Worm (Caenorhabditis elegans): ENCODE measurements around the gene F55G11.10.

Gene F55G11.10

DNA sequence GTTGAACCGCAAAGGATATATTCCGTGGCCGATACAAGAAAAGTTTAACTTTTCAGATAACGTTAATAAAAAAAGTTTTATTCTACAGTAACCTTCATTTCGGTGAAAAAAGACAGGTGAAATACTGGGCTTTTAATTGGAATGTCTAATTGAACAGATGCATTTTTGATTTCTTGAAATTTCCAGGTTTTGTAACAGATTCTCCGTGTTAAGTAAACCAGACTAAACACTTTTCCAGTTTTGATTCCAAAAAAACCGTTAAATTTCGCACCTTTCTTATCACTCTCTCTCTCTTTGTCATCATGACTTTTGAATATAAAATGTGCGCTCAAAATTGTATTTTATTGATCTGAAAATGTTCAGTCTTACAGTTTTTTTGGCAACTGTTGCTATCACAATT is 30.3 kb upstream of the F55G11.10 start, which contains the start of gene C32H11.3:
Gene C32H11.3, plus strand, starts transcription at position 301 of the 400 bp plus-strand sequence.
- TF ChIP-seq sea-2 (GFP tag; optimal IDR thresholded peaks at IDR 0.05): no peak
- no peak for TF ChIP-seq elt-2 (tag; optimal IDR thresholded peaks at IDR 0.05)
- TF ChIP-seq nhr-237 (tag; optimal IDR thresholded peaks at IDR 0.05): no peak
- TF ChIP-seq zag-1 (tag; optimal IDR thresholded peaks at IDR 0.05): no peak
- TF ChIP-seq skn-1 (tag; optimal IDR thresholded peaks at IDR 0.05): no peak
- TF ChIP-seq nhr-77 (tag; optimal IDR thresholded peaks at IDR 0.05): no peak
- TF ChIP-seq ceh-82 (tag; optimal IDR thresholded peaks at IDR 0.05): no peak
- no peak for TF ChIP-seq nhr-11 (tag; optimal IDR thresholded peaks at IDR 0.05)
- TF ChIP-seq ama-1 (optimal IDR thresholded peaks at IDR 0.05): no peak
- TF ChIP-seq nfya-1 (tag; optimal IDR thresholded peaks at IDR 0.05; ENCODE audit: insufficient read depth): no peak
- no peak for TF ChIP-seq pqm-1 (tag; optimal IDR thresholded peaks at IDR 0.05)
- no peak for TF ChIP-seq daf-12 (tag; optimal IDR thresholded peaks at IDR 0.05)
- TF ChIP-seq ztf-11 (tag; optimal IDR thresholded peaks at IDR 0.05): no peak
- no peak for TF ChIP-seq fos-1 (tag; optimal IDR thresholded peaks at IDR 0.05)
- TF ChIP-seq elt-1 (tag; optimal IDR thresholded peaks at IDR 0.05): no peak
- no peak for TF ChIP-seq ceh-9 (tag; optimal IDR thresholded peaks at IDR 0.05)
- TF ChIP-seq nhr-28 (tag; optimal IDR thresholded peaks at IDR 0.05): no peak
- no peak for TF ChIP-seq lsy-12 (tag; optimal IDR thresholded peaks at IDR 0.05)

DNA sequence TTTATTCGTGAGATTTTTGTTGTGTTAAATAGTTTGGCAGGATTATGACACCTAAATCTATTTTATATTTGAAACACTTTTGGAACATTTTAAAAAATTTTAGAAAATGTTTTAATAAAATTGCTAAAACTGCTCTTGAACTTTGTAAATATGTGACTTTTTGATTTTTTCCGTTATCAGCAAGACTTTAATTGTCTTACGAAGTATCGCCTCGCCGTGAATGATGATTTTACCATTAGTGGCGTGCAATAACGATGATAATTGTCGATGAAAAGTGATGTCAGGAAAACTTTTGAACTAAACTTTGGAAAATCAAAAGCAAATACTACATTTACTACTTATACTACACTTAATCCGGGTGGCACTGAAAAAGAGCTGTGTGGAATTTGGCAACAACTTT is 28.0 kb upstream of the F55G11.10 start:
- TF ChIP-seq pqm-1 (tag; optimal IDR thresholded peaks at IDR 0.05) (peak; percentile 52), lin-39 (tag; optimal IDR thresholded peaks at IDR 0.05) (no peak), elt-2 (tag; optimal IDR thresholded peaks at IDR 0.05) (no peak), skn-1 (tag; optimal IDR thresholded peaks at IDR 0.05) (peak; percentile 33)

DNA sequence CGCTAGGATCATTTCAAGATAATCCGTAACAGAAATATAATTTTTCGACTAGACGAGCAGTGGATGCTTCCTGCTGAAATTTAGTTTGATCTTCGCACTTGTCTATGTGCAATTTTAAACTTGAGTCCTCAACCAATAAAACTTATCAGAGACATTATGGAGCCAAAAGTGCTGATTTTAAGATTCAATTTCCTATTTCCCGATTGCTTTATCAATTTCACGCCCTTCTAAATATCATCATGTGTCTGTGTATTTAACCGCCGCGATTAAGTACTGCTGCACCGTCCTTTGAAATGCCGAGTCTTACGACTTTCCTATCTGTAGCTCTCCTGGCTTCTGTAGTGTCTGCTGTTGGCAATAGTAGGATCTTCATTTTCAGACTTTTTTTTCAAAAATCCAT is 27.5 kb upstream of the F55G11.10 start, which contains the start of gene C32H11.4:
Gene C32H11.4, plus strand, starts transcription at position 238 of the 400 bp plus-strand sequence.
- peak; percentile 85 for TF ChIP-seq elt-2 (tag; optimal IDR thresholded peaks at IDR 0.05)
- peak; percentile 69 for TF ChIP-seq pqm-1 (tag; optimal IDR thresholded peaks at IDR 0.05)
- no peak for TF ChIP-seq nhr-67 (tag; optimal IDR thresholded peaks at IDR 0.05)

DNA sequence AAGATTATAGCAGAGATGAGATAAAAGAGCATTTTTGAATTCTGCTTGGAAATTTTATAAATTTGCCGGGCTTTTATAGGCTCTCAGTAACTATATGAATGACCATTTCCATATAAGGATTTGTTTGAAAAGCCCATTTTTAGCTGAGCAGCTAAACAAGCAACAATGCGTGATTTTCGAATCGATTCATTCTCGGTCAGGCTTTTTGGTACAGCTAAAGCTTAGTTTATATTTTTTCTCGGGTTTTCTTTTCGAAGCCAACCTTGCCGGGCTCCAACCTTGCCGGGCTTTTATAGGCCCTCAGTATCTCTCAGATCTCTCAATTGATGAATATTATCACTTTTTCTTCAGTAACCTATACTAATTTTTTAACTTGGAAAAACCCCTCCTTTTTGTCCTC is 24.2 kb upstream of the F55G11.10 start, which contains the start of gene srlf-4:
Gene srlf-4, minus strand, starts transcription at position 101 of the 400 bp plus-strand sequence.
- TF ChIP-seq zag-1 (tag; optimal IDR thresholded peaks at IDR 0.05) (no peak), nhr-12 (tag; optimal IDR thresholded peaks at IDR 0.05) (no peak), nhr-43 (tag; optimal IDR thresholded peaks at IDR 0.05; ENCODE audit: poor library complexity, severe bottlenecking) (no peak), eor-1 (tag; optimal IDR thresholded peaks at IDR 0.05) (no peak), R02D3.7 (tag; optimal IDR thresholded peaks at IDR 0.05) (no peak), pha-4 (tag; optimal IDR thresholded peaks at IDR 0.05) (no peak), nhr-28 (tag; optimal IDR thresholded peaks at IDR 0.05) (no peak), snpc-4 (tag; optimal IDR thresholded peaks at IDR 0.05) (no peak), egl-5 (tag; optimal IDR thresholded peaks at IDR 0.05) (no peak), jun-1 (tag; optimal IDR thresholded peaks at IDR 0.05) (no peak), sea-2 (GFP tag; optimal IDR thresholded peaks at IDR 0.05) (no peak), aly-2 (tag; optimal IDR thresholded peaks at IDR 0.05) (no peak), nhr-76 (tag; optimal IDR thresholded peaks at IDR 0.05) (no peak), ztf-11 (tag; optimal IDR thresholded peaks at IDR 0.05) (no peak), skn-1 (tag; optimal IDR thresholded peaks at IDR 0.05) (no peak), lin-15B (tag; optimal IDR thresholded peaks at IDR 0.05) (no peak), nfya-1 (tag; optimal IDR thresholded peaks at IDR 0.05; ENCODE audit: insufficient read depth) (no peak), fos-1 (tag; optimal IDR thresholded peaks at IDR 0.05) (no peak), mml-1 (tag; optimal IDR thresholded peaks at IDR 0.05) (no peak), ceh-28 (tag; optimal IDR thresholded peaks at IDR 0.05) (no peak)

DNA sequence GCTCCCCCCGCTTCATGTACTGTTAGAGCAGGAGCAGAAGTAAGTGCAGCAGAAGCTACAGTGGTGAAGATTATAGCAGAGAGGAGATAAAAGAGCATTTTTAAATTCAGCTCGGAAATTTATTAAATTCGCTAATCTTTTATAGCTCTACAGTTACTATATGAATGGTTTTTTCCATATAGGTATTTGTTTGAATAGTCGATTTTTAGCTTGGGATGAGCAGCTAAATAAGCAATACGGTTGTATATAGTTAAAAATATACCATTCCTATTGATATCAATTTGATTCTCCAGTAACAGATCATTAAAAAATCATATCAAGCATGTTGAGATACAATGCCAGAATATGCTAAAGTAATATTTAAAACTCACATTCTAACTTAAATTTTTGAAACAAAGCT is 21.9 kb upstream of the F55G11.10 start, which contains the start of gene srlf-5:
Gene srlf-5, minus strand, starts transcription at position 101 of the 400 bp plus-strand sequence.
- no peak for TF ChIP-seq ceh-16 (tag; optimal IDR thresholded peaks at IDR 0.05)
- no peak for TF ChIP-seq ztf-4 (tag; optimal IDR thresholded peaks at IDR 0.05)

All from whole organism, L3 larva.